Fruit fly (Drosophila melanogaster) whole organism, embryonic: ENCODE measurements around the gene mRpL32.

Source experiments
- Asciz ChIP-seq: fragments of 200-800 bp; sonication (Bioruptor generic); optimal IDR thresholded peaks from 2 replicates; lab custom pipeline; 2017; ENCODE audit warnings: missing biosample characterization, mild to moderate bottlenecking, missing genetic modification characterization, missing genetic modification reagents
- CG12071 ChIP-seq: fragments of 200-800 bp; sonication (Bioruptor generic); optimal IDR thresholded peaks from 3 replicates; lab custom pipeline; 2018; ENCODE audit warnings: missing biosample characterization, mild to moderate bottlenecking, missing genetic modification characterization
- CG12659 ChIP-seq: fragments of 200-800 bp; sonication (Bioruptor generic); optimal IDR thresholded peaks from 3 replicates; lab custom pipeline; 2017; ENCODE audit warnings: mild to moderate bottlenecking, missing biosample characterization, missing genetic modification reagents, missing genetic modification characterization
- CG14710 ChIP-seq: fragments of 200-800 bp; sonication (Bioruptor generic); optimal IDR thresholded peaks from 3 replicates; lab custom pipeline; 2019; ENCODE audit warnings: missing biosample characterization, mild to moderate bottlenecking, missing genetic modification characterization, moderate library complexity
- CG15479 ChIP-seq: fragments of 200-800 bp; sonication (Bioruptor generic); optimal IDR thresholded peaks from 3 replicates; lab custom pipeline; 2019; ENCODE audit warnings: missing biosample characterization, mild to moderate bottlenecking, missing genetic modification characterization, moderate library complexity
- CG15601 ChIP-seq: fragments of 200-800 bp; sonication (Bioruptor generic); optimal IDR thresholded peaks from 3 replicates; lab custom pipeline; 2019; ENCODE audit warnings: missing biosample characterization, mild to moderate bottlenecking, missing genetic modification characterization, moderate library complexity
- CG1603 ChIP-seq: fragments of 200-800 bp; sonication (Bioruptor generic); optimal IDR thresholded peaks from 2 replicates; lab custom pipeline; 2019; ENCODE audit warnings: missing biosample characterization, mild to moderate bottlenecking, missing genetic modification characterization, moderate library complexity
- CG16813 ChIP-seq: fragments of 200-800 bp; sonication (Bioruptor generic); IDR thresholded peaks from 3 replicates; pipeline ENCODE4 v1.3.6; 2022; ENCODE audit warnings: missing biosample characterization, missing genetic modification characterization; ENCODE audit not compliant: partially characterized antibody
- CG17186 ChIP-seq: fragments of 200-800 bp; sonication (Bioruptor generic); optimal IDR thresholded peaks from 3 replicates; lab custom pipeline; 2017; ENCODE audit warnings: missing biosample characterization, missing genetic modification reagents, missing genetic modification characterization
- CG17359 ChIP-seq: fragments of 200-800 bp; sonication (Bioruptor generic); optimal IDR thresholded peaks from 3 replicates; lab custom pipeline; 2018; ENCODE audit warnings: missing biosample characterization, mild to moderate bottlenecking, missing genetic modification characterization, moderate library complexity
- CG17385 ChIP-seq: fragments of 200-800 bp; sonication (Bioruptor generic); optimal IDR thresholded peaks from 3 replicates; lab custom pipeline; 2018; ENCODE audit warnings: missing biosample characterization, mild to moderate bottlenecking, missing genetic modification characterization
- CG2678 ChIP-seq: fragments of 200-800 bp; sonication (Bioruptor generic); optimal IDR thresholded peaks from 3 replicates; lab custom pipeline; 2019; ENCODE audit warnings: missing biosample characterization, mild to moderate bottlenecking, missing genetic modification characterization, moderate library complexity
- CG30020 ChIP-seq: fragments of 200-800 bp; optimal IDR thresholded peaks from 2 replicates; lab custom pipeline; 2019; ENCODE audit warnings: missing biosample characterization, mild to moderate bottlenecking, missing genetic modification characterization, moderate library complexity
- CG3065 ChIP-seq: fragments of 200-800 bp; sonication (Bioruptor generic); optimal IDR thresholded peaks from 2 replicates; lab custom pipeline; 2016; ENCODE audit warnings: missing biosample characterization, missing genetic modification characterization
- CG31365 ChIP-seq: fragments of 200-800 bp; sonication (Bioruptor generic); optimal IDR thresholded peaks from 2 replicates; lab custom pipeline; 2018; ENCODE audit warnings: missing biosample characterization, mild to moderate bottlenecking, missing genetic modification characterization
- CG33557 ChIP-seq: fragments of 200-800 bp; sonication (Bioruptor generic); optimal IDR thresholded peaks from 2 replicates; lab custom pipeline; 2019; ENCODE audit warnings: missing biosample characterization, mild to moderate bottlenecking, missing genetic modification characterization, moderate library complexity
- CG3726 ChIP-seq: fragments of 200-800 bp; sonication (Bioruptor generic); IDR thresholded peaks from 3 replicates; pipeline ENCODE4, ENCODE4 v1.3.6; 2022; ENCODE audit warnings: missing biosample characterization, missing genetic modification characterization
- CG3838 ChIP-seq: fragments of 200-800 bp; sonication (Bioruptor generic); optimal IDR thresholded peaks from 3 replicates; lab custom pipeline; 2016; ENCODE audit warnings: missing biosample characterization, missing genetic modification characterization
- CG6654 ChIP-seq: fragments of 200-800 bp; sonication (Bioruptor generic); optimal IDR thresholded peaks from 2 replicates; lab custom pipeline; 2017; ENCODE audit warnings: missing biosample characterization, mild to moderate bottlenecking, missing genetic modification characterization
- CG7271 ChIP-seq: fragments of 200-800 bp; sonication (Bioruptor generic); optimal IDR thresholded peaks from 2 replicates; lab custom pipeline; 2018; ENCODE audit warnings: missing biosample characterization, mild to moderate bottlenecking, missing genetic modification characterization, moderate library complexity
- CG7928 ChIP-seq: fragments of 200-800 bp; sonication (Bioruptor generic); optimal IDR thresholded peaks from 2 replicates; lab custom pipeline; 2017; ENCODE audit warnings: missing biosample characterization, mild to moderate bottlenecking, missing genetic modification characterization
- CG8089 ChIP-seq: fragments of 200-800 bp; sonication (Bioruptor generic); optimal IDR thresholded peaks from 3 replicates; lab custom pipeline; 2016; ENCODE audit warnings: missing biosample characterization, missing genetic modification characterization
- CG8290 ChIP-seq, 3 experiments: fragments of 200-800 bp; sonication (Bioruptor generic); optimal IDR thresholded peaks; 2 replicates each; lab custom pipeline; 2016 to 2019; ENCODE audit warnings: missing biosample characterization in 3 of 3, missing genetic modification characterization in 3 of 3, mild to moderate bottlenecking in 2 of 3, moderate library complexity in 1 of 3
- CG8944 ChIP-seq: fragments of 200-800 bp; sonication (Bioruptor generic); optimal IDR thresholded peaks from 3 replicates; lab custom pipeline; 2016; ENCODE audit warnings: missing biosample characterization, missing genetic modification characterization
- CTCF ChIP-seq: fragments of 200-800 bp; sonication (Bioruptor generic); optimal IDR thresholded peaks from 2 replicates; lab custom pipeline; 2017; ENCODE audit warnings: missing biosample characterization, mild to moderate bottlenecking, missing genetic modification characterization, moderate library complexity
- Deaf1 ChIP-seq: fragments of 200-800 bp; optimal IDR thresholded peaks from 3 replicates; lab custom pipeline; 2019; ENCODE audit warnings: missing biosample characterization, mild to moderate bottlenecking, missing genetic modification characterization, moderate library complexity
- Dek ChIP-seq: fragments of 200-800 bp; sonication (Bioruptor generic); optimal IDR thresholded peaks from 3 replicates; lab custom pipeline; 2019; ENCODE audit warnings: missing biosample characterization, mild to moderate bottlenecking, missing genetic modification characterization, moderate library complexity
- Eip74EF ChIP-seq, 2 experiments: fragments of 200-800 bp in 1 of 2; fragments of >200 bp in 1 of 2; sonication (Bioruptor generic) in 1 of 2; optimal IDR thresholded peaks; 2 replicates each; lab custom pipeline; 2017 to 2019; ENCODE audit warnings: missing biosample characterization in 2 of 2, missing genetic modification characterization in 2 of 2, mild to moderate bottlenecking in 1 of 2, moderate library complexity in 1 of 2
- HHEX ChIP-seq: fragments of 200-800 bp; sonication (Bioruptor generic); optimal IDR thresholded peaks from 3 replicates; lab custom pipeline; 2017; ENCODE audit warnings: missing biosample characterization, mild to moderate bottlenecking, missing genetic modification characterization, missing genetic modification reagents
- Hmr ChIP-seq: fragments of 200-800 bp; sonication (Bioruptor generic); optimal IDR thresholded peaks from 3 replicates; lab custom pipeline; 2017; ENCODE audit warnings: mild to moderate bottlenecking, missing biosample characterization, missing genetic modification reagents, missing genetic modification characterization
- MESR4 ChIP-seq: fragments of 200-800 bp; sonication (Bioruptor generic); optimal IDR thresholded peaks from 2 replicates; lab custom pipeline; 2018; ENCODE audit warnings: missing biosample characterization, mild to moderate bottlenecking, missing genetic modification characterization, moderate library complexity
- Myb ChIP-seq: fragments of 200-800 bp; sonication (Bioruptor generic); optimal IDR thresholded peaks from 2 replicates; lab custom pipeline; 2016; ENCODE audit warnings: missing biosample characterization, missing genetic modification characterization
- Neu2 ChIP-seq: fragments of 200-800 bp; sonication (Bioruptor generic); optimal IDR thresholded peaks from 3 replicates; lab custom pipeline; 2016; ENCODE audit warnings: missing biosample characterization, missing genetic modification characterization, borderline replicate concordance
- Sin3A ChIP-seq: fragments of >200 bp; optimal IDR thresholded peaks from 2 replicates; lab custom pipeline; 2018
- abd-A ChIP-seq: fragments of 200-800 bp; sonication (Bioruptor generic); optimal IDR thresholded peaks from 3 replicates; lab custom pipeline; 2019; ENCODE audit warnings: missing biosample characterization, mild to moderate bottlenecking, missing genetic modification characterization, moderate library complexity
- disco-r ChIP-seq: fragments of 200-800 bp; sonication (Bioruptor generic); optimal IDR thresholded peaks from 2 replicates; lab custom pipeline; 2016; ENCODE audit warnings: missing biosample characterization, missing genetic modification characterization
- emc ChIP-seq: fragments of 200-800 bp; sonication (Bioruptor generic); optimal IDR thresholded peaks from 2 replicates; lab custom pipeline; 2016; ENCODE audit warnings: missing biosample characterization, missing genetic modification characterization
- ewg ChIP-seq: fragments of 200-800 bp; sonication (Bioruptor generic); optimal IDR thresholded peaks from 3 replicates; lab custom pipeline; 2017; ENCODE audit warnings: mild to moderate bottlenecking, missing biosample characterization, missing genetic modification reagents, missing genetic modification characterization
- fu2 ChIP-seq: fragments of 200-800 bp; sonication (Bioruptor generic); optimal IDR thresholded peaks from 2 replicates; lab custom pipeline; 2016; ENCODE audit warnings: missing biosample characterization, missing genetic modification characterization
- lilli ChIP-seq: fragments of 200-800 bp; sonication (Bioruptor generic); optimal IDR thresholded peaks from 3 replicates; lab custom pipeline; 2016; ENCODE audit warnings: missing biosample characterization, missing genetic modification characterization
- odd ChIP-seq: fragments of 200-800 bp; sonication (Bioruptor generic); optimal IDR thresholded peaks from 2 replicates; lab custom pipeline; 2017; ENCODE audit warnings: missing biosample characterization, mild to moderate bottlenecking, missing genetic modification characterization
- pho ChIP-seq: fragments of 200-800 bp; sonication (Bioruptor generic); optimal IDR thresholded peaks from 2 replicates; lab custom pipeline; 2016; ENCODE audit warnings: missing biosample characterization, missing genetic modification characterization
- pita ChIP-seq: fragments of 200-800 bp; sonication (Bioruptor generic); optimal IDR thresholded peaks from 2 replicates; lab custom pipeline; 2017; ENCODE audit warnings: missing biosample characterization, mild to moderate bottlenecking, missing genetic modification characterization
- scrt ChIP-seq: fragments of 200-800 bp; sonication (Bioruptor generic); optimal IDR thresholded peaks from 2 replicates; lab custom pipeline; 2018; ENCODE audit warnings: missing biosample characterization, mild to moderate bottlenecking, missing genetic modification characterization, moderate library complexity
- slp2 ChIP-seq: fragments of 200-800 bp; sonication (Bioruptor generic); optimal IDR thresholded peaks from 2 replicates; lab custom pipeline; 2016; ENCODE audit warnings: missing biosample characterization, missing genetic modification characterization
- tin ChIP-seq: fragments of 200-800 bp; sonication (Bioruptor generic); optimal IDR thresholded peaks from 3 replicates; lab custom pipeline; 2016; ENCODE audit warnings: missing biosample characterization, missing genetic modification characterization
- wek ChIP-seq: fragments of 200-800 bp; sonication (Bioruptor generic); optimal IDR thresholded peaks from 3 replicates; lab custom pipeline; 2018; ENCODE audit warnings: missing biosample characterization, mild to moderate bottlenecking, missing genetic modification characterization, moderate library complexity

mRpL32 gene

DNA sequence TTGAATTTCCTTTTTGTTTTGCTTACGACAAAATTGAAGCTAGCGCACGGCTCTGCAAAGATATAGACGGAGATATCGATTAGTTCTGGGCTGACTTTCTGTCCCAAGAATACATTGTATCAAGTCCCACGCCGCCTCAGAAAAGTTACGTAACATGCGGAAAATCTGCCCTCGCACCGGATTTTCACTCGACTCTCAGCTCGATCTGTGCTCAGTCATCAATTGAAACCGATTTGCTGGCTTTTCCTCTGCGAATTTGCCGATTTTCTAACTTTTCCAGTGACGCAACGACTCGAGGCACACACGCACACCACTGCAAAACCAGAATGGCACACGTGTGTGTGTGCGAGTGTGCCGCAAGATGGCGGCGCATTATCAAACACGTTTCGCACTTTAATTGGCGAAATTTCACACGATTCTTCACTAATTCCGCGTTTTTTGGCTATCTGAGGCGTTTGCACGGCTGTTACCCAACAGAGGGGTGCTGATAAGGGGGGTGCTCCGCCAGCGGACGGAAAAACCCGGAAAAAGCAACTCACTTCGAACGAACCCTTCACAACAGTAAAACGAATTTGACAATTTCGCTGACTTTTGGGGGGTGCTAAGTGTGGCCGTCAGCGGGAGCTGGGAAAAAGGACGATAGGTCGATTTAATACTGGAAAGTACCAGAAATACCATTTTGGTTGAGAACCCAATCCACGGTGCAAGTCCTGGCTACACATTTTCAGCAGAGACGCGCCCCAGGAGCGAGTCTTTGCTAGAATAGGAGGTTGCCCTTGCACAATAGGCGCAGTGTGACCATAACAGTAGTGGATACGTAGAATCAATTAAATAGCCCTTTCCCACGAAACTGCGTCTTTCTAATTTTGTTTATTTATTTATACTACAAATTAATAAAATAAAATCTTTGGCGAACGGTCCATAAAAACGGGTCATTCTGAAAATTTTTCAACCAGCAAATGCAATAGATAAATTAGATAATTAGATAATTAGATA is 33.4 kb upstream of the mRpL32 start, which contains the start of gene ATPsynC (continued):
- peak; percentile 17 for TF ChIP-seq emc (GFP tag; lab: Kevin White, UChicago)
- TF ChIP-seq CG15601 (tag; lab: Kevin White, UChicago): peak; percentile 73
- peak; percentile 38 for TF ChIP-seq Deaf1 (tag; lab: Kevin White, UChicago)
- peak; percentile 17 for TF ChIP-seq wek (GFP tag; lab: Kevin White, UChicago)
- TF ChIP-seq Asciz (GFP tag; lab: Kevin White, UChicago): no peak
- TF ChIP-seq Hmr (GFP tag; lab: Kevin White, UChicago): peak; percentile 92
- TF ChIP-seq CG3726 (GFP tag; lab: Robert Waterston, UW): no peak
- TF ChIP-seq CG6654: no peak
- peak; percentile 9 for TF ChIP-seq CG8290 (GFP tag; optimal IDR thresholded peaks at IDR 0.05; lab: Kevin White, UChicago)
- peak in 1 of 2 experiments; percentile 93 for TF ChIP-seq CG8290 (tag; optimal IDR thresholded peaks at IDR 0.05; lab: Kevin White, UChicago)
- no peak for TF ChIP-seq CG7271 (tag; lab: Kevin White, UChicago)
- peak; percentile 95 for TF ChIP-seq CG1603 (tag; lab: Kevin White, UChicago)
- TF ChIP-seq CG3838 (GFP tag; lab: Kevin White, UChicago): no peak
- peak; percentile 10 for TF ChIP-seq CG8944 (GFP tag; lab: Kevin White, UChicago)
- TF ChIP-seq abd-A: peak; percentile 70
- peak; percentile 71 for TF ChIP-seq CTCF (GFP tag; lab: Kevin White, UChicago)
- peak; percentile 51 for TF ChIP-seq ewg (GFP tag; lab: Kevin White, UChicago)
- TF ChIP-seq CG7928 (GFP tag; lab: Kevin White, UChicago): peak; percentile 70
- TF ChIP-seq CG15479 (GFP tag; lab: Kevin White, UChicago): peak; percentile 51
- TF ChIP-seq pita (GFP tag; lab: Kevin White, UChicago): peak; percentile 100
- TF ChIP-seq CG12659 (GFP tag; lab: Kevin White, UChicago): peak; percentile 93
- TF ChIP-seq odd (GFP tag; lab: Kevin White, UChicago): peak; percentile 59
- TF ChIP-seq CG17359 (tag; lab: Kevin White, UChicago): peak; percentile 14
- peak; percentile 69 for TF ChIP-seq CG31365 (tag; lab: Kevin White, UChicago)
- TF ChIP-seq lilli (GFP tag; lab: Kevin White, UChicago): peak; percentile 75
- peak; percentile 20 for TF ChIP-seq HHEX (GFP tag; lab: Kevin White, UChicago)
- peak; percentile 31 for TF ChIP-seq disco-r
- peak; percentile 88 for TF ChIP-seq CG17186 (GFP tag; lab: Kevin White, UChicago)
- TF ChIP-seq Sin3A (lab: Kevin White, UChicago): peak; percentile 79
- TF ChIP-seq slp2: peak; percentile 21
- TF ChIP-seq tin (GFP tag; lab: Kevin White, UChicago): peak; percentile 31
- TF ChIP-seq CG14710 (tag; lab: Kevin White, UChicago): peak; percentile 79
- no peak for TF ChIP-seq Neu2 (GFP tag; lab: Kevin White, UChicago)
- TF ChIP-seq CG17385 (GFP tag; lab: Kevin White, UChicago): peak; percentile 49
- peak; percentile 61 for TF ChIP-seq Dek (tag; lab: Kevin White, UChicago)
- TF ChIP-seq CG3065 (GFP tag; lab: Kevin White, UChicago): peak; percentile 19
- peak; percentile 55 for TF ChIP-seq Myb (GFP tag; lab: Kevin White, UChicago)
- no peak for TF ChIP-seq CG2678 (tag; lab: Kevin White, UChicago)
- peak; percentile 100 for TF ChIP-seq MESR4 (GFP tag; lab: Kevin White, UChicago)
- peak; percentile 24 for TF ChIP-seq scrt (GFP tag; lab: Kevin White, UChicago)
- no peak for TF ChIP-seq CG16813 (GFP tag; lab: Robert Waterston, UW)
- peak; percentile 61 for TF ChIP-seq fu2 (GFP tag; lab: Kevin White, UChicago)
- peak; percentile 91 for TF ChIP-seq CG30020
- TF ChIP-seq Eip74EF (GFP tag; optimal IDR thresholded peaks at IDR 0.05; lab: Kevin White, UChicago): peak in 1 of 2 experiments; percentile 86
- TF ChIP-seq pho: peak; percentile 21
- TF ChIP-seq CG33557: peak; percentile 3
- TF ChIP-seq CG12071: peak; percentile 57
- TF ChIP-seq CG8089: peak; percentile 3
